Worm (Caenorhabditis elegans) whole organism, young adult: Measurements from ENCODE around the gene dcap-2.

Source experiments
- C06A6.2 ChIP-seq: fragments of 200-800 bp; sonication (Bioruptor generic); conservative IDR thresholded peaks from 2 replicates; pipeline ENCODE4 v1.3.6; 2022; ENCODE audit warnings: missing genetic modification characterization, missing compliant biosample characterization
- D2030.7 ChIP-seq: fragments of 200-800 bp; sonication (Bioruptor generic); IDR thresholded peaks from 2 replicates; pipeline ENCODE4 v1.3.6; 2022; ENCODE audit warnings: missing genetic modification reagents, missing genetic modification characterization, missing compliant biosample characterization
- F33H1.4 ChIP-seq: fragments of 200-800 bp; sonication (Bioruptor generic); IDR thresholded peaks from 2 replicates; pipeline ENCODE4 v1.3.6; 2022; ENCODE audit warnings: missing genetic modification reagents, missing genetic modification characterization, missing compliant biosample characterization
- F52B5.7 ChIP-seq: sonication (generic microtip); optimal IDR thresholded peaks from 2 replicates; lab custom pipeline; 2016; ENCODE audit warnings: mild to moderate bottlenecking, missing genetic modification characterization, missing compliant biosample characterization
- F57A8.1 ChIP-seq: fragments of 200-800 bp; sonication (Bioruptor generic); optimal IDR thresholded peaks from 2 replicates; lab custom pipeline; 2018; ENCODE audit warnings: mild to moderate bottlenecking, missing genetic modification characterization, moderate library complexity, missing compliant biosample characterization
- F57C9.4 ChIP-seq: sonication (generic microtip); optimal IDR thresholded peaks from 2 replicates; lab custom pipeline; 2017; ENCODE audit warnings: mild to moderate bottlenecking, missing genetic modification characterization, missing compliant biosample characterization
- K12H6.12 ChIP-seq: fragments of 200-800 bp; sonication (Bioruptor generic); optimal IDR thresholded peaks from 2 replicates; lab custom pipeline; 2018; ENCODE audit warnings: mild to moderate bottlenecking, missing genetic modification characterization, missing compliant biosample characterization
- Y67H2A.10 ChIP-seq: fragments of 200-800 bp; sonication (Bioruptor generic); conservative IDR thresholded peaks from 2 replicates; pipeline ENCODE4 v1.3.6; 2022; ENCODE audit warnings: missing genetic modification reagents, missing genetic modification characterization, missing compliant biosample characterization
- Y95B8A.8 ChIP-seq: fragments of 200-800 bp; sonication (Bioruptor generic); IDR thresholded peaks from 2 replicates; pipeline ENCODE4 v1.3.6; 2022; ENCODE audit warnings: missing genetic modification reagents, missing genetic modification characterization, missing compliant biosample characterization
- aptf-3 ChIP-seq: fragments of 200-800 bp; sonication (Bioruptor generic); IDR thresholded peaks from 2 replicates; pipeline ENCODE4 v1.3.6; 2022; ENCODE audit warnings: missing genetic modification characterization, missing compliant biosample characterization
- atf-7 ChIP-seq: sonication (generic microtip); optimal IDR thresholded peaks from 2 replicates; lab custom pipeline; 2017; ENCODE audit warnings: mild to moderate bottlenecking, missing genetic modification characterization, missing compliant biosample characterization
- attf-6 ChIP-seq: fragments of 200-800 bp; sonication (Bioruptor generic); IDR thresholded peaks from 2 replicates; pipeline ENCODE4 v1.3.6; 2022; ENCODE audit warnings: missing genetic modification reagents, missing genetic modification characterization, missing compliant biosample characterization
- ceh-27 ChIP-seq: fragments of 200-800 bp; sonication (Bioruptor generic); optimal IDR thresholded peaks from 2 replicates; lab custom pipeline; 2018; ENCODE audit warnings: mild to moderate bottlenecking, missing genetic modification characterization, moderate library complexity, missing compliant biosample characterization
- ceh-40 ChIP-seq: fragments of 200-800 bp; sonication (Bioruptor generic); IDR thresholded peaks from 2 replicates; pipeline ENCODE4 v1.3.6; 2022; ENCODE audit warnings: missing genetic modification characterization, missing compliant biosample characterization
- ceh-91 ChIP-seq: fragments of 200-800 bp; sonication (Bioruptor generic); IDR thresholded peaks from 2 replicates; pipeline ENCODE4 v1.3.6; 2022; ENCODE audit warnings: missing genetic modification reagents, missing genetic modification characterization, missing compliant biosample characterization
- dpl-1 ChIP-seq: fragments of 150-350 bp; optimal IDR thresholded peaks from 2 replicates; lab custom pipeline; 2014; ENCODE audit warnings: missing biosample characterization, missing genetic modification reagents, missing genetic modification characterization
- efl-1 ChIP-seq: fragments of 150-350 bp; optimal IDR thresholded peaks from 2 replicates; lab custom pipeline; 2014; ENCODE audit warnings: missing biosample characterization, missing genetic modification reagents, missing genetic modification characterization
- egl-18 ChIP-seq: fragments of 200-800 bp; sonication (Bioruptor generic); IDR thresholded peaks from 2 replicates; pipeline ENCODE4 v1.3.6; 2022; ENCODE audit warnings: missing genetic modification reagents, missing genetic modification characterization, missing compliant biosample characterization
- egrh-3 ChIP-seq: fragments of 200-800 bp; sonication (Bioruptor generic); IDR thresholded peaks from 2 replicates; pipeline ENCODE4 v1.3.6; 2022; ENCODE audit warnings: missing genetic modification reagents, missing genetic modification characterization, missing compliant biosample characterization
- ekl-4 ChIP-seq: fragments of 200-800 bp; sonication (Bioruptor generic); IDR thresholded peaks from 2 replicates; pipeline ENCODE4 v1.3.6; 2022; ENCODE audit warnings: missing genetic modification reagents, missing genetic modification characterization, missing compliant biosample characterization
- gei-17 ChIP-seq: fragments of 200-800 bp; sonication (Bioruptor generic); optimal IDR thresholded peaks from 2 replicates; lab custom pipeline; 2018; ENCODE audit warnings: mild to moderate bottlenecking, missing genetic modification characterization, missing compliant biosample characterization
- him-1 ChIP-seq: sonication (generic microtip); optimal IDR thresholded peaks from 2 replicates; lab custom pipeline; 2016; ENCODE audit warnings: missing genotype, missing genetic modification reagents, missing genetic modification characterization, missing compliant biosample characterization
- hlh-12 ChIP-seq: sonication (generic microtip); optimal IDR thresholded peaks from 2 replicates; lab custom pipeline; 2016; ENCODE audit warnings: missing genetic modification characterization, missing compliant biosample characterization
- lin-26 ChIP-seq: fragments of 200-800 bp; sonication (Bioruptor generic); IDR thresholded peaks from 2 replicates; pipeline ENCODE4 v1.3.6; 2022; ENCODE audit warnings: missing genetic modification reagents, missing genetic modification characterization, missing compliant biosample characterization
- lin-54 ChIP-seq: fragments of 200-800 bp; sonication (Bioruptor generic); optimal IDR thresholded peaks from 2 replicates; lab custom pipeline; 2018; ENCODE audit warnings: mild to moderate bottlenecking, missing genetic modification characterization, missing compliant biosample characterization
- lsl-1 ChIP-seq: fragments of 200-800 bp; sonication (Bioruptor generic); optimal IDR thresholded peaks from 2 replicates; lab custom pipeline; 2018; ENCODE audit warnings: mild to moderate bottlenecking, missing genetic modification characterization, moderate library complexity, missing compliant biosample characterization
- lsy-27 ChIP-seq: sonication (generic microtip); optimal IDR thresholded peaks from 2 replicates; lab custom pipeline; 2017; ENCODE audit warnings: missing genetic modification characterization, mild to moderate bottlenecking, missing compliant biosample characterization, antibody characterized with exemption, missing genotype, borderline replicate concordance; ENCODE audit not compliant: insufficient read depth
- madf-10 ChIP-seq: sonication (generic microtip); optimal IDR thresholded peaks from 2 replicates; lab custom pipeline; 2016; ENCODE audit warnings: mild to moderate bottlenecking, missing genetic modification characterization, missing compliant biosample characterization
- madf-6 ChIP-seq: fragments of 200-800 bp; sonication (Bioruptor generic); IDR thresholded peaks from 2 replicates; pipeline ENCODE4 v1.3.6; 2022; ENCODE audit warnings: missing genetic modification reagents, missing genetic modification characterization, missing compliant biosample characterization
- madf-8 ChIP-seq: fragments of 200-800 bp; sonication (Bioruptor generic); conservative IDR thresholded peaks from 2 replicates; pipeline ENCODE4 v1.3.6; 2022; ENCODE audit warnings: missing genetic modification reagents, missing genetic modification characterization, missing compliant biosample characterization
- mcd-1 ChIP-seq: fragments of 200-800 bp; sonication (Bioruptor generic); IDR thresholded peaks from 2 replicates; pipeline ENCODE4 v1.3.6; 2022; ENCODE audit warnings: missing genetic modification reagents, missing genetic modification characterization, missing compliant biosample characterization
- mel-28 ChIP-seq: sonication (generic microtip); optimal IDR thresholded peaks from 2 replicates; lab custom pipeline; 2016; ENCODE audit warnings: borderline replicate concordance, mild to moderate bottlenecking, missing genetic modification characterization, missing compliant biosample characterization
- nfyb-1 ChIP-seq: fragments of 200-800 bp; sonication (Bioruptor generic); IDR thresholded peaks from 2 replicates; pipeline ENCODE4 v1.3.6; 2022; ENCODE audit warnings: missing genetic modification reagents, missing genetic modification characterization, missing compliant biosample characterization
- nhr-120 ChIP-seq: fragments of 200-800 bp; sonication (Bioruptor generic); IDR thresholded peaks from 2 replicates; pipeline ENCODE4 v1.3.6; 2022; ENCODE audit warnings: missing genetic modification characterization, missing compliant biosample characterization
- nhr-179 ChIP-seq: sonication (generic microtip); optimal IDR thresholded peaks from 2 replicates; lab custom pipeline; 2016; ENCODE audit warnings: mild to moderate bottlenecking, missing genetic modification characterization, missing compliant biosample characterization
- nhr-80 ChIP-seq: sonication (generic microtip); optimal IDR thresholded peaks from 2 replicates; lab custom pipeline; 2016; ENCODE audit warnings: missing genetic modification characterization, missing compliant biosample characterization
- snpc-1.1 ChIP-seq: sonication (generic microtip); optimal IDR thresholded peaks from 2 replicates; lab custom pipeline; 2017; ENCODE audit warnings: missing genetic modification characterization, mild to moderate bottlenecking, missing compliant biosample characterization, antibody characterized with exemption, moderate library complexity, missing genotype, missing genetic modification reagents; ENCODE audit not compliant: insufficient read depth
- snpc-1.3 ChIP-seq: sonication (generic microtip); optimal IDR thresholded peaks from 2 replicates; lab custom pipeline; 2017; ENCODE audit warnings: missing genetic modification characterization, mild to moderate bottlenecking, missing compliant biosample characterization, antibody characterized with exemption, moderate library complexity, missing genotype, missing genetic modification reagents; ENCODE audit not compliant: insufficient read depth
- snpc-3.4 ChIP-seq: sonication (generic microtip); optimal IDR thresholded peaks from 2 replicates; lab custom pipeline; 2017; ENCODE audit warnings: missing genetic modification characterization, mild to moderate bottlenecking, missing compliant biosample characterization, antibody characterized with exemption, moderate library complexity, missing genotype, missing genetic modification reagents
- snpc-4 ChIP-seq, 5 experiments: fragments of 150-350 bp in 1 of 5; sonication (generic microtip) in 4 of 5; optimal IDR thresholded peaks; 2 replicates each; lab custom pipeline; 2014 to 2018; ENCODE audit warnings: missing genetic modification characterization in 5 of 5, missing biosample characterization in 3 of 5, antibody characterized with exemption in 2 of 5, mild to moderate bottlenecking in 2 of 5, missing compliant biosample characterization in 2 of 5, missing genotype in 2 of 5, moderate library complexity in 2 of 5, missing genetic modification reagents in 1 of 5
- tbp1 ChIP-seq: fragments of 200-800 bp; sonication (Bioruptor generic); optimal IDR thresholded peaks from 2 replicates; lab custom pipeline; 2018; ENCODE audit warnings: mild to moderate bottlenecking, missing genetic modification characterization, missing compliant biosample characterization
- tbx-9 ChIP-seq: sonication (generic microtip); optimal IDR thresholded peaks from 2 replicates; lab custom pipeline; 2016; ENCODE audit warnings: borderline replicate concordance, missing genetic modification characterization, inconsistent platforms, missing compliant biosample characterization
- tlf-1 ChIP-seq: fragments of 200-800 bp; sonication (Bioruptor generic); optimal IDR thresholded peaks from 2 replicates; lab custom pipeline; 2018; ENCODE audit warnings: mild to moderate bottlenecking, missing genetic modification characterization, missing compliant biosample characterization
- xnd-1 ChIP-seq: sonication (generic microtip); optimal IDR thresholded peaks from 2 replicates; lab custom pipeline; 2016; ENCODE audit warnings: missing genotype, missing genetic modification reagents, missing genetic modification characterization, missing compliant biosample characterization
- zfh-2 ChIP-seq: fragments of 200-800 bp; sonication (Bioruptor generic); conservative IDR thresholded peaks from 2 replicates; pipeline ENCODE4 v1.3.6; 2022; ENCODE audit warnings: missing genetic modification reagents, missing genetic modification characterization, missing compliant biosample characterization

Gene dcap-2

DNA sequence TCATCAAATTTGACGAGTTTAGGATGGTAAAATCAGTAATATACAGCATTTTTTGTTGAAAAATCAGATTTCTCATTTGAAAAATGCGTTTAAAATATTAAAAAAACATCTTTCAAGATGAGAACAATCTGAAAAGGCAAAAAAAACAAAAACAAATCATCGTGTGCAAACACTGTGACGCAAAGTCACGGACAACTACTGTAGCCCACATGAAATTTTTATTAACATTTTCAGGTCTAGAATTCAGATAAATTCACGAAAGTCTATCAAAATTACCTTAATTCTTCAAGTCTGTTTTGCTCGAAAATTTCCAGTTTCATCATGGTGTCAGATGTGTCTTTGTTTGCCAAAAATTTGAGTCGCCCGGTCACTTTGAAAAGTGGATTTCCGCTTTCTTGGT, 17.2 kb upstream of the dcap-2 start:
- no peak for TF ChIP-seq nhr-179
- TF ChIP-seq snpc-3.4 (tag; lab: Kevin White, UChicago): peak; percentile 18
- peak; percentile 58 for TF ChIP-seq ceh-91
- TF ChIP-seq attf-6 (GFP tag; lab: Robert Waterston, UW): peak; percentile 74
- no peak for TF ChIP-seq ceh-27 (GFP tag; lab: Kevin White, UChicago)
- no peak for TF ChIP-seq mel-28 (tag; lab: Kevin White, UChicago)
- TF ChIP-seq lsl-1 (GFP tag; lab: Kevin White, UChicago): peak; percentile 90
- no peak for TF ChIP-seq F57C9.4 (tag; lab: Kevin White, UChicago)
- no peak for TF ChIP-seq nfyb-1
- no peak for TF ChIP-seq ceh-40 (GFP tag; lab: Robert Waterston, UW)
- TF ChIP-seq Y67H2A.10: no peak
- no peak for TF ChIP-seq lsy-27 (tag; lab: Kevin White, UChicago)
- TF ChIP-seq F33H1.4 (GFP tag; lab: Robert Waterston, UW): peak; percentile 49
- no peak for TF ChIP-seq egrh-3 (GFP tag; lab: Robert Waterston, UW)
- TF ChIP-seq madf-8 (GFP tag; lab: Robert Waterston, UW): peak; percentile 97
- TF ChIP-seq snpc-4 (GFP tag; optimal IDR thresholded peaks at IDR 0.05; lab: Kevin White, UChicago): peak; percentile 69
- TF ChIP-seq snpc-4 (tag; optimal IDR thresholded peaks at IDR 0.05; lab: Kevin White, UChicago): peak in 3 of 4 experiments; percentile 79 to 87 (median 87)
- peak; percentile 64 for TF ChIP-seq D2030.7
- TF ChIP-seq K12H6.12 (tag; lab: Kevin White, UChicago): no peak
- TF ChIP-seq madf-6 (GFP tag; lab: Robert Waterston, UW): peak; percentile 98
- no peak for TF ChIP-seq zfh-2 (GFP tag; lab: Robert Waterston, UW)
- no peak for TF ChIP-seq hlh-12
- TF ChIP-seq snpc-1.3 (tag; lab: Kevin White, UChicago): peak; percentile 7
- peak; percentile 16 for TF ChIP-seq lin-54 (GFP tag; lab: Kevin White, UChicago)
- no peak for TF ChIP-seq mcd-1
- no peak for TF ChIP-seq lin-26 (GFP tag; lab: Robert Waterston, UW)
- no peak for TF ChIP-seq ekl-4
- no peak for TF ChIP-seq nhr-120 (GFP tag; lab: Robert Waterston, UW)
- peak; percentile 32 for TF ChIP-seq efl-1
- TF ChIP-seq xnd-1 (tag; lab: Kevin White, UChicago): peak; percentile 83
- peak; percentile 43 for TF ChIP-seq tbp1 (GFP tag; lab: Kevin White, UChicago)
- no peak for TF ChIP-seq snpc-1.1 (tag; lab: Kevin White, UChicago)
- peak; percentile 10 for TF ChIP-seq dpl-1

DNA sequence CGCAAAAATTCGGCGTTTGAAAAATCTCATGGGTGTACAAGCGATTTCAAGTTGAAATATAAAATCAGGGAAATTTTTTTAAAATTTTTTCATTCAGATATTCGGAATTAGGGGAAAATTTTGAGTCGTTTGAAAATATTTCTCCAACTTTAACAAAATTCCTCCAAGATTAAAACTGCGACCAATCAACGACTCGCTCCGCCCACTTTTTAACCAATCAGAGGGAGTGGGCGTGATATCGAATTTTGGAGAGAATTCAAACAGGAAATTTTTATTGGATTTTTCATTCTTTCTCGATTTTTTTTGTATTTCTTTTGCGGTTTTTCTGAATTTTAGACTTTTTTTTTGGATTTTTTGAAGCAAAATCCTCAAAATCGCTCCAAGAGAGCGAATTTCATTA, 3.6 kb upstream of the dcap-2 start:
- no peak for TF ChIP-seq atf-7 (tag; lab: Kevin White, UChicago)
- no peak for TF ChIP-seq aptf-3

DNA sequence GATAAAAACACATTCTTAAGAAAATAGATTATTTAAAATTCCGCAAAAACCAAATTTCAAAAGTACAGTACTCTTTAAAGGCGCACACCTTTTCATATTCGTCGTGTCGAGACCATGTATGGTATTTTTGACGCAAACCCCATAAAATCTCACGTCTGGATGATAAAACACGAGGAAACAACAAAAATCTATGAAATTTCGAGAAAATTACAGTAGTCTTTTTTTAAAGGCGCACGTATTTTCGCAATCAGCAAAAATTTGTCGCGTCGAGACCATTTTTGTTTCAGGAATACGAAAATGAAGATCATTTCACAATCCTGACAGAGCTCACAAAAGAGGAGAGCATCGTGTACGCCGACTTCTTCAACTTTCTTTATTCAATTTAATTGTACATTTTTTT, 8.7 kb downstream of the dcap-2 start:
- TF ChIP-seq atf-7 (tag; lab: Kevin White, UChicago) (no peak), F33H1.4 (GFP tag; lab: Robert Waterston, UW) (peak; percentile 61), Y95B8A.8 (GFP tag; lab: Robert Waterston, UW) (no peak), snpc-3.4 (tag; lab: Kevin White, UChicago) (no peak), F57A8.1 (GFP tag; lab: Kevin White, UChicago) (no peak), egl-18 (GFP tag; lab: Robert Waterston, UW) (no peak), snpc-4 (GFP tag; optimal IDR thresholded peaks at IDR 0.05; lab: Kevin White, UChicago) (no peak), snpc-4 (tag; optimal IDR thresholded peaks at IDR 0.05; lab: Kevin White, UChicago) (peak in 1 of 4 experiments; percentile 66), madf-6 (GFP tag; lab: Robert Waterston, UW) (peak; percentile 59), tbx-9 (tag; lab: Kevin White, UChicago) (no peak), nhr-80 (tag; lab: Kevin White, UChicago) (no peak), F52B5.7 (no peak), lsl-1 (GFP tag; lab: Kevin White, UChicago) (peak; percentile 68), tlf-1 (GFP tag; lab: Kevin White, UChicago) (no peak), C06A6.2 (GFP tag; lab: Robert Waterston, UW) (no peak), gei-17 (no peak), ekl-4 (no peak), madf-10 (tag; lab: Kevin White, UChicago) (no peak), lin-54 (GFP tag; lab: Kevin White, UChicago) (no peak), him-1 (peak; percentile 52), ceh-91 (no peak), attf-6 (GFP tag; lab: Robert Waterston, UW) (peak; percentile 69; the same call in 1 of the 2 replicates)
